Fruit fly (Drosophila melanogaster) whole organism, embryonic: ENCODE measurements around the gene CG42827.

ENCODE experiments used
- Aef1 ChIP-seq: fragments of 200-800 bp; sonication (Bioruptor generic); IDR thresholded peaks from 3 replicates; pipeline ENCODE4 v1.3.6; 2022; ENCODE audit warnings: missing biosample characterization, missing genetic modification characterization
- Bteb2 ChIP-seq: fragments of 200-800 bp; sonication (Bioruptor generic); optimal IDR thresholded peaks from 2 replicates; lab custom pipeline; 2016; ENCODE audit warnings: missing biosample characterization, missing genetic modification characterization
- CG10147 ChIP-seq: fragments of 200-800 bp; sonication (Bioruptor generic); optimal IDR thresholded peaks from 2 replicates; lab custom pipeline; 2019; ENCODE audit warnings: missing biosample characterization, mild to moderate bottlenecking, missing genetic modification characterization, moderate library complexity
- CG10366 ChIP-seq: fragments of 200-800 bp; sonication (Bioruptor generic); IDR thresholded peaks from 2 replicates; pipeline ENCODE4 v1.3.6; 2022; ENCODE audit warnings: missing biosample characterization, missing genetic modification characterization
- CG10979 ChIP-seq: fragments of 200-800 bp; sonication (Bioruptor generic); optimal IDR thresholded peaks from 2 replicates; lab custom pipeline; 2018; ENCODE audit warnings: missing biosample characterization, mild to moderate bottlenecking, missing genetic modification characterization, moderate library complexity
- CG11504 ChIP-seq: fragments of 200-800 bp; sonication (Bioruptor generic); optimal IDR thresholded peaks from 3 replicates; lab custom pipeline; 2019; ENCODE audit warnings: missing biosample characterization, mild to moderate bottlenecking, missing genetic modification characterization, moderate library complexity
- CG14667 ChIP-seq: fragments of 200-800 bp; sonication (Bioruptor generic); IDR thresholded peaks from 2 replicates; pipeline ENCODE4 v1.3.6; 2022; ENCODE audit warnings: missing biosample characterization, missing genetic modification characterization
- CG16813 ChIP-seq: fragments of 200-800 bp; sonication (Bioruptor generic); IDR thresholded peaks from 3 replicates; pipeline ENCODE4 v1.3.6; 2022; ENCODE audit warnings: missing biosample characterization, missing genetic modification characterization; ENCODE audit not compliant: partially characterized antibody
- CG1792 ChIP-seq: fragments of 200-800 bp; sonication (Bioruptor generic); optimal IDR thresholded peaks from 2 replicates; lab custom pipeline; 2016; ENCODE audit warnings: missing biosample characterization, missing genetic modification characterization
- CG31224 ChIP-seq: fragments of 200-800 bp; sonication (Bioruptor generic); IDR thresholded peaks from 2 replicates; pipeline ENCODE4 v1.3.6; 2022; ENCODE audit warnings: missing biosample characterization, missing genetic modification characterization
- CG33557 ChIP-seq: fragments of 200-800 bp; sonication (Bioruptor generic); optimal IDR thresholded peaks from 2 replicates; lab custom pipeline; 2019; ENCODE audit warnings: missing biosample characterization, mild to moderate bottlenecking, missing genetic modification characterization, moderate library complexity
- CG3838 ChIP-seq: fragments of 200-800 bp; sonication (Bioruptor generic); optimal IDR thresholded peaks from 3 replicates; lab custom pipeline; 2016; ENCODE audit warnings: missing biosample characterization, missing genetic modification characterization
- CG4328 ChIP-seq: fragments of 200-800 bp; sonication (Bioruptor generic); optimal IDR thresholded peaks from 3 replicates; lab custom pipeline; 2017; ENCODE audit warnings: missing biosample characterization, missing genetic modification reagents, missing genetic modification characterization
- CG4404 ChIP-seq: fragments of 200-800 bp; sonication (Bioruptor generic); IDR thresholded peaks from 2 replicates; pipeline ENCODE4 v1.3.6; 2022; ENCODE audit warnings: missing biosample characterization, missing genetic modification characterization
- CG4424 ChIP-seq: fragments of 200-800 bp; sonication (Bioruptor generic); optimal IDR thresholded peaks from 3 replicates; lab custom pipeline; 2016; ENCODE audit warnings: missing biosample characterization, missing genetic modification characterization
- CG4730 ChIP-seq: fragments of 200-800 bp; sonication (Bioruptor generic); IDR thresholded peaks from 2 replicates; pipeline ENCODE4 v1.3.6; 2022; ENCODE audit warnings: missing biosample characterization, missing genetic modification characterization
- CG6765 ChIP-seq: fragments of 200-800 bp; sonication (Bioruptor generic); optimal IDR thresholded peaks from 3 replicates; lab custom pipeline; 2017; ENCODE audit warnings: missing biosample characterization, mild to moderate bottlenecking, missing genetic modification characterization
- CG7963 ChIP-seq: fragments of 200-800 bp; sonication (Bioruptor generic); IDR thresholded peaks from 3 replicates; pipeline ENCODE4 v1.3.6; 2022; ENCODE audit warnings: missing biosample characterization, missing genetic modification characterization; ENCODE audit not compliant: partially characterized antibody
- CG9727 ChIP-seq: fragments of 200-800 bp; sonication (Bioruptor generic); optimal IDR thresholded peaks from 3 replicates; lab custom pipeline; 2017; ENCODE audit warnings: missing biosample characterization, mild to moderate bottlenecking, missing genetic modification characterization
- D ChIP-seq, 2 experiments: fragments of 200-800 bp in 1 of 2; fragments of >200 bp in 1 of 2; sonication (Bioruptor generic) in 1 of 2; optimal IDR thresholded peaks; 2 replicates in 1 of 2; 3 replicates in 1 of 2; lab custom pipeline; 2017; ENCODE audit warnings: mild to moderate bottlenecking in 1 of 2, missing biosample characterization in 1 of 2, missing genetic modification characterization in 1 of 2, missing genetic modification reagents in 1 of 2
- Deaf1 ChIP-seq: fragments of 200-800 bp; optimal IDR thresholded peaks from 3 replicates; lab custom pipeline; 2019; ENCODE audit warnings: missing biosample characterization, mild to moderate bottlenecking, missing genetic modification characterization, moderate library complexity
- Drgx ChIP-seq: fragments of 200-800 bp; sonication (Bioruptor generic); IDR thresholded peaks from 2 replicates; pipeline ENCODE4 v1.3.6; 2022; ENCODE audit warnings: missing biosample characterization, missing genetic modification characterization
- E2f2 ChIP-seq: fragments of 200-800 bp; sonication (Bioruptor generic); IDR thresholded peaks from 2 replicates; pipeline ENCODE4 v1.3.6; 2022; ENCODE audit warnings: missing biosample characterization, missing genetic modification characterization
- Lpt ChIP-seq: fragments of >200 bp; optimal IDR thresholded peaks from 2 replicates; lab custom pipeline; 2018; ENCODE audit warnings: missing biosample characterization, missing genetic modification characterization
- Med ChIP-seq: fragments of 200-800 bp; sonication (Bioruptor generic); peaks from one replicate; lab custom pipeline; 2016; ENCODE audit warnings: missing biosample characterization, missing genetic modification characterization, mild to moderate bottlenecking, inconsistent platforms, moderate library complexity
- Oli ChIP-seq: fragments of 200-800 bp; sonication (Bioruptor generic); optimal IDR thresholded peaks from 2 replicates; lab custom pipeline; 2018; ENCODE audit warnings: missing biosample characterization, mild to moderate bottlenecking, missing genetic modification characterization, moderate library complexity
- Ptx1 ChIP-seq: fragments of 200-800 bp; sonication (Bioruptor generic); IDR thresholded peaks from 2 replicates; pipeline ENCODE4 v1.3.6; 2022; ENCODE audit warnings: missing biosample characterization, missing genetic modification characterization
- Rx ChIP-seq: fragments of 200-800 bp; sonication (Bioruptor generic); IDR thresholded peaks from 2 replicates; pipeline ENCODE4 v1.3.6; 2022; ENCODE audit warnings: missing biosample characterization, missing genetic modification characterization
- Side ChIP-seq: fragments of 200-800 bp; sonication (Bioruptor generic); optimal IDR thresholded peaks from 2 replicates; lab custom pipeline; 2016; ENCODE audit warnings: missing biosample characterization, missing genetic modification characterization
- Sox100B ChIP-seq: fragments of 200-800 bp; sonication (Bioruptor generic); optimal IDR thresholded peaks from 3 replicates; lab custom pipeline; 2018; ENCODE audit warnings: missing biosample characterization, mild to moderate bottlenecking, missing genetic modification characterization
- Sry-δ ChIP-seq: fragments of 200-800 bp; sonication (Bioruptor generic); optimal IDR thresholded peaks from 2 replicates; lab custom pipeline; 2016; ENCODE audit warnings: missing biosample characterization, missing genetic modification characterization
- cato ChIP-seq: fragments of 200-800 bp; sonication (Bioruptor generic); optimal IDR thresholded peaks from 2 replicates; lab custom pipeline; 2016; ENCODE audit warnings: missing biosample characterization, missing genetic modification characterization, borderline replicate concordance
- cg ChIP-seq: fragments of 200-800 bp; sonication (Bioruptor generic); optimal IDR thresholded peaks from 3 replicates; lab custom pipeline; 2019; ENCODE audit warnings: missing biosample characterization, mild to moderate bottlenecking, missing genetic modification characterization, moderate library complexity
- da ChIP-seq: fragments of 200-800 bp; sonication (Bioruptor generic); optimal IDR thresholded peaks from 2 replicates; lab custom pipeline; 2016; ENCODE audit warnings: missing biosample characterization, missing genetic modification characterization
- dmrt99B ChIP-seq: fragments of 200-800 bp; sonication (Bioruptor generic); optimal IDR thresholded peaks from 2 replicates; lab custom pipeline; 2018; ENCODE audit warnings: missing biosample characterization, mild to moderate bottlenecking, missing genetic modification characterization, moderate library complexity
- esg ChIP-seq: fragments of 200-800 bp; sonication (Bioruptor generic); conservative IDR thresholded peaks from 2 replicates; pipeline ENCODE4 v1.3.6; 2022; ENCODE audit warnings: missing biosample characterization, missing genetic modification characterization
- ewg ChIP-seq: fragments of 200-800 bp; sonication (Bioruptor generic); optimal IDR thresholded peaks from 3 replicates; lab custom pipeline; 2017; ENCODE audit warnings: mild to moderate bottlenecking, missing biosample characterization, missing genetic modification reagents, missing genetic modification characterization
- gcm2 ChIP-seq: fragments of 200-800 bp; sonication (Bioruptor generic); optimal IDR thresholded peaks from 2 replicates; lab custom pipeline; 2016; ENCODE audit warnings: missing biosample characterization, missing genetic modification characterization
- gsb ChIP-seq: fragments of 200-800 bp; sonication (Bioruptor generic); IDR thresholded peaks from 2 replicates; pipeline ENCODE4 v1.3.6; 2022; ENCODE audit warnings: missing biosample characterization, missing genetic modification characterization
- hb ChIP-seq: fragments of 200-800 bp; sonication (Bioruptor generic); IDR thresholded peaks from 3 replicates; pipeline ENCODE4 v1.3.6; 2022; ENCODE audit warnings: missing biosample characterization, missing genetic modification characterization; ENCODE audit not compliant: partially characterized antibody
- her ChIP-seq: fragments of 200-800 bp; sonication (Bioruptor generic); optimal IDR thresholded peaks from 2 replicates; lab custom pipeline; 2016; ENCODE audit warnings: missing biosample characterization, missing genetic modification characterization
- hth ChIP-seq: fragments of >200 bp; optimal IDR thresholded peaks from 2 replicates; lab custom pipeline; 2017; ENCODE audit warnings: inconsistent platforms
- onecut ChIP-seq: fragments of 200-800 bp; sonication (Bioruptor generic); IDR thresholded peaks from 2 replicates; pipeline ENCODE4 v1.3.6; 2022; ENCODE audit warnings: missing biosample characterization, missing genetic modification characterization
- pb ChIP-seq: fragments of 200-800 bp; sonication (Bioruptor generic); optimal IDR thresholded peaks from 3 replicates; lab custom pipeline; 2016; ENCODE audit warnings: missing biosample characterization, missing genetic modification characterization
- pfk ChIP-seq: fragments of 200-800 bp; sonication (Bioruptor generic); optimal IDR thresholded peaks from 2 replicates; lab custom pipeline; 2018; ENCODE audit warnings: missing biosample characterization, mild to moderate bottlenecking, missing genetic modification characterization, moderate library complexity
- pnt ChIP-seq: fragments of 200-800 bp; sonication (Bioruptor generic); optimal IDR thresholded peaks from 3 replicates; lab custom pipeline; 2016; ENCODE audit warnings: missing biosample characterization, missing genetic modification characterization
- row ChIP-seq: fragments of 200-800 bp; sonication (Bioruptor generic); IDR thresholded peaks from 3 replicates; pipeline ENCODE4 v1.3.6; 2022; ENCODE audit warnings: missing biosample characterization, missing genetic modification characterization
- sens ChIP-seq: fragments of 200-800 bp; sonication (Bioruptor generic); peaks from one replicate; lab custom pipeline; 2016; ENCODE audit warnings: missing biosample characterization, missing genetic modification characterization
- sima ChIP-seq: fragments of 200-800 bp; sonication (Bioruptor generic); optimal IDR thresholded peaks from 2 replicates; lab custom pipeline; 2016; ENCODE audit warnings: missing biosample characterization, missing genetic modification characterization
- sob ChIP-seq: fragments of 200-800 bp; sonication (Bioruptor generic); IDR thresholded peaks from 2 replicates; pipeline ENCODE4 v1.3.6; 2022; ENCODE audit warnings: missing biosample characterization, missing genetic modification characterization

The CG42827 gene

dm6 chr3R:23363515-23364124 is 9.1 kb upstream of the CG42827 start, which contains the start of gene CG4408 (continued):
- TF ChIP-seq CG31224 (GFP tag; lab: Robert Waterston, UW): no peak
- TF ChIP-seq CG9727 (GFP tag; lab: Kevin White, UChicago): peak; percentile 36
- TF ChIP-seq CG7963 (GFP tag; lab: Robert Waterston, UW): no peak
- TF ChIP-seq Aef1 (GFP tag; lab: Robert Waterston, UW): peak; percentile 31; the same call in 1 of the 3 replicates
- TF ChIP-seq esg: 0 out of 2 replicates have a peak, but pooled peaks have one; percentile 11
- TF ChIP-seq gcm2: no peak
- no peak for TF ChIP-seq hth (lab: Kevin White, UChicago)
- no peak for TF ChIP-seq da (GFP tag; lab: Kevin White, UChicago)
- TF ChIP-seq CG33557 (GFP tag; lab: Kevin White, UChicago): no peak
- no peak for TF ChIP-seq CG16813 (GFP tag; lab: Robert Waterston, UW)
- peak; percentile 16 for TF ChIP-seq CG4424 (GFP tag; lab: Kevin White, UChicago)
- TF ChIP-seq pnt (GFP tag; lab: Kevin White, UChicago): peak; percentile 33
- 0 out of 2 replicates have a peak, but pooled peaks have one; percentile 23 for TF ChIP-seq onecut
- no peak for TF ChIP-seq Bteb2 (GFP tag; lab: Kevin White, UChicago)
- no peak for TF ChIP-seq hb (GFP tag; lab: Robert Waterston, UW)
- no peak for TF ChIP-seq cg
- TF ChIP-seq sima (GFP tag; lab: Kevin White, UChicago): no peak
- TF ChIP-seq her (GFP tag; lab: Kevin White, UChicago): no peak
- no peak for TF ChIP-seq CG14667
- TF ChIP-seq pb (GFP tag; lab: Kevin White, UChicago): no peak
- peak; percentile 72 for TF ChIP-seq CG11504 (tag; lab: Kevin White, UChicago)
- TF ChIP-seq dmrt99B (tag; lab: Kevin White, UChicago): peak; percentile 31
- no peak for TF ChIP-seq D (optimal IDR thresholded peaks at IDR 0.05; lab: Kevin White, UChicago)
- no peak for TF ChIP-seq D (GFP tag; optimal IDR thresholded peaks at IDR 0.05; lab: Kevin White, UChicago)
- TF ChIP-seq CG4328 (GFP tag; lab: Kevin White, UChicago): no peak
- TF ChIP-seq CG10366 (GFP tag; lab: Robert Waterston, UW): peak; percentile 36; the same call in 1 of the 2 replicates
- peak; percentile 21; the same call in 1 of the 2 replicates for TF ChIP-seq CG4404 (GFP tag; lab: Robert Waterston, UW)
- no peak for TF ChIP-seq Side (GFP tag; lab: Kevin White, UChicago)
- TF ChIP-seq CG3838 (GFP tag; lab: Kevin White, UChicago): no peak
- no peak for TF ChIP-seq Sry-δ (GFP tag; lab: Kevin White, UChicago)
- peak; percentile 20 for TF ChIP-seq CG10979 (tag; lab: Kevin White, UChicago)
- no peak for TF ChIP-seq ewg (GFP tag; lab: Kevin White, UChicago)
- no peak for TF ChIP-seq CG10147 (GFP tag; lab: Kevin White, UChicago)
- TF ChIP-seq E2f2 (GFP tag; lab: Robert Waterston, UW): no peak
- TF ChIP-seq sens (GFP tag; lab: Kevin White, UChicago): peak; percentile 79
- TF ChIP-seq Deaf1 (tag; lab: Kevin White, UChicago): no peak

DNA sequence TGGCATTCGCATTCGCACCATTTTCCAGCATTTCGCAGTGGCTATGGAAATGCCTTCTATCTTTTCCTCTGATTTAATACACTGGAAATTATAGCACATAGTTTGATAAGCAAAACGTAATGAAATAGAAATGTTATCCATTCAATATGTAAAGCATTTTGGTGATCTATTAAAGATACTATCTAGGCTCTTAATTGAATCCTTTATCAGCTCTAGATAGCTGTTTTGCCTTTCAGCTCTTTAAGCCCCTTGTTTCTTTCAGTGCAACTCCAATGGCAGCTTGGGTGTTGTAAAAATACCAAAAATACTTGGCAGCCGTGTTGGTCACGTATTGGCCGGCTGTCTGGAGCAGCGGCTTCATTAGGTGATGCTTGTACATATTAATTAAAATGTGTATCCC is 7.7 kb upstream of the CG42827 start:
- TF ChIP-seq sob (GFP tag; lab: Robert Waterston, UW): no peak
- 0 out of 3 replicates have a peak, but pooled peaks have one; percentile 6 for TF ChIP-seq row (GFP tag; lab: Robert Waterston, UW)
- TF ChIP-seq Med: peak; percentile 56
- TF ChIP-seq CG1792: no peak
- no peak for TF ChIP-seq Lpt
- peak; percentile 6 for TF ChIP-seq Oli (tag; lab: Kevin White, UChicago)
- 0 out of 2 replicates have a peak, but pooled peaks have one; percentile 20 for TF ChIP-seq Ptx1
- no peak for TF ChIP-seq Sox100B (GFP tag; lab: Kevin White, UChicago)
- TF ChIP-seq Rx (GFP tag; lab: Robert Waterston, UW): no peak
- TF ChIP-seq Drgx (GFP tag; lab: Robert Waterston, UW): peak; percentile 40; the same call in 1 of the 2 replicates
- peak; percentile 20 for TF ChIP-seq CG11504 (tag; lab: Kevin White, UChicago)
- no peak for TF ChIP-seq pfk (GFP tag; lab: Kevin White, UChicago)
- TF ChIP-seq cato: no peak
- 0 out of 2 replicates have a peak, but pooled peaks have one; percentile 15 for TF ChIP-seq CG4730 (GFP tag; lab: Robert Waterston, UW)
- TF ChIP-seq gsb (GFP tag; lab: Robert Waterston, UW): no peak
- TF ChIP-seq CG6765 (GFP tag; lab: Kevin White, UChicago): no peak
